Worm (Caenorhabditis elegans) whole organism, L4 larva: Measurements from ENCODE around the gene R04F11.2.

Experiments
- D1046.2 ChIP-seq: fragments of 200-800 bp; sonication (Bioruptor generic); IDR thresholded peaks from 2 replicates; pipeline ENCODE4 v1.3.6; 2022; ENCODE audit warnings: missing genetic modification characterization, missing compliant biosample characterization
- F44E2.7 ChIP-seq: fragments of 200-800 bp; sonication (Bioruptor generic); IDR thresholded peaks from 2 replicates; pipeline ENCODE4 v2.1.2; 2022; ENCODE audit warnings: missing genetic modification characterization, missing compliant biosample characterization
- R02D3.7 ChIP-seq: fragments of 150-350 bp; sonication (generic microtip); optimal IDR thresholded peaks from 3 replicates; lab custom pipeline; 2014; ENCODE audit warnings: missing biosample characterization, missing genetic modification characterization
- Y105C5A.15 ChIP-seq: fragments of 200-800 bp; sonication (Bioruptor generic); IDR thresholded peaks from 2 replicates; pipeline ENCODE4 v1.3.6; 2022; ENCODE audit warnings: missing genetic modification characterization, missing compliant biosample characterization
- Y48G9A.11 ChIP-seq: fragments of 200-800 bp; sonication (Bioruptor generic); IDR thresholded peaks from 2 replicates; pipeline ENCODE4 v1.3.6; 2022; ENCODE audit warnings: missing genetic modification reagents, missing genetic modification characterization, missing compliant biosample characterization
- aha-1 ChIP-seq: fragments of 150-350 bp; peaks from one replicate; lab custom pipeline; 2014; ENCODE audit warnings: missing biosample characterization, missing genetic modification characterization
- ama-1 ChIP-seq: fragments of 150-350 bp; optimal IDR thresholded peaks from 2 replicates; lab custom pipeline; 2014; ENCODE audit warnings: inconsistent platforms, mixed read lengths
- arid-1 ChIP-seq: fragments of 200-800 bp; sonication (Bioruptor generic); conservative IDR thresholded peaks from 2 replicates; pipeline ENCODE4 v1.3.6; 2022; ENCODE audit warnings: missing genetic modification reagents, missing genetic modification characterization, missing compliant biosample characterization
- attf-4 ChIP-seq: sonication (generic microtip); optimal IDR thresholded peaks from 3 replicates; lab custom pipeline; 2017; ENCODE audit warnings: missing biosample characterization, missing genetic modification characterization
- ceh-28 ChIP-seq: fragments of 150-350 bp; optimal IDR thresholded peaks from 2 replicates; lab custom pipeline; 2014; ENCODE audit warnings: missing biosample characterization, missing genetic modification reagents, missing genetic modification characterization
- ceh-62 ChIP-seq: sonication (generic microtip); optimal IDR thresholded peaks from 2 replicates; lab custom pipeline; 2017; ENCODE audit warnings: missing biosample characterization, missing genetic modification characterization
- ceh-82 ChIP-seq: sonication (generic microtip); optimal IDR thresholded peaks from 2 replicates; lab custom pipeline; 2017; ENCODE audit warnings: missing biosample characterization, missing genetic modification characterization
- daf-16 ChIP-seq, 3 experiments: sonication (generic microtip); optimal IDR thresholded peaks; 2 replicates each; lab custom pipeline; 2016 to 2017; ENCODE audit warnings: missing genetic modification characterization in 3 of 3, missing genetic modification reagents in 3 of 3, mild to moderate bottlenecking in 2 of 3, missing compliant biosample characterization in 2 of 3, missing biosample characterization in 1 of 3, moderate library complexity in 1 of 3
- dpl-1 ChIP-seq: fragments of 150-350 bp; optimal IDR thresholded peaks from 2 replicates; lab custom pipeline; 2014; ENCODE audit warnings: missing biosample characterization, missing genetic modification reagents, missing genetic modification characterization
- dve-1 ChIP-seq: sonication (generic microtip); optimal IDR thresholded peaks from 2 replicates; lab custom pipeline; 2017; ENCODE audit warnings: antibody characterized with exemption, mild to moderate bottlenecking, missing genetic modification characterization, missing compliant biosample characterization; ENCODE audit not compliant: insufficient read depth
- egl-27 ChIP-seq: sonication (generic microtip); optimal IDR thresholded peaks from 3 replicates; lab custom pipeline; 2017; ENCODE audit warnings: missing biosample characterization, missing genetic modification reagents, missing genetic modification characterization
- egl-43 ChIP-seq: fragments of 200-800 bp; sonication (Bioruptor generic); IDR thresholded peaks from 2 replicates; pipeline ENCODE4 v1.3.6; 2022; ENCODE audit warnings: missing genetic modification reagents, missing genetic modification characterization, missing compliant biosample characterization
- hlh-11 ChIP-seq: fragments of 200-800 bp; sonication (Bioruptor generic); optimal IDR thresholded peaks from 2 replicates; lab custom pipeline; 2018; ENCODE audit warnings: mild to moderate bottlenecking, missing genetic modification characterization, missing compliant biosample characterization
- hlh-30 ChIP-seq: sonication (generic microtip); optimal IDR thresholded peaks from 2 replicates; lab custom pipeline; 2017; ENCODE audit warnings: antibody characterized with exemption, mild to moderate bottlenecking, missing genetic modification characterization, missing compliant biosample characterization; ENCODE audit not compliant: insufficient read depth
- lin-1 ChIP-seq: fragments of 200-800 bp; sonication (Bioruptor generic); IDR thresholded peaks from 2 replicates; pipeline ENCODE4 v1.3.6; 2022; ENCODE audit warnings: missing genetic modification reagents, missing genetic modification characterization, missing compliant biosample characterization
- lin-13 ChIP-seq: fragments of 150-350 bp; optimal IDR thresholded peaks from 2 replicates; lab custom pipeline; 2014; ENCODE audit warnings: missing biosample characterization, missing genetic modification reagents, missing genetic modification characterization
- lin-38 ChIP-seq: fragments of 200-800 bp; sonication (Bioruptor generic); IDR thresholded peaks from 2 replicates; pipeline ENCODE4 v1.3.6; 2022; ENCODE audit warnings: missing genetic modification reagents, missing genetic modification characterization, missing compliant biosample characterization
- lin-39 ChIP-seq: fragments of 150-350 bp; optimal IDR thresholded peaks from 2 replicates; lab custom pipeline; 2014; ENCODE audit warnings: missing biosample characterization, missing genetic modification reagents, missing genetic modification characterization
- lir-3 ChIP-seq: sonication (generic microtip); optimal IDR thresholded peaks from 2 replicates; lab custom pipeline; 2016; ENCODE audit warnings: mild to moderate bottlenecking, missing genetic modification characterization, missing compliant biosample characterization
- lsy-2 ChIP-seq, 2 experiments: fragments of 150-350 bp in 1 of 2; sonication (generic microtip) in 1 of 2; optimal IDR thresholded peaks; 2 replicates each; lab custom pipeline; 2014 to 2017; ENCODE audit warnings: missing biosample characterization in 2 of 2, missing genetic modification characterization in 2 of 2
- madf-5 ChIP-seq, 2 experiments: fragments of 200-800 bp; sonication (Bioruptor generic); IDR thresholded peaks; 2 replicates each; pipeline ENCODE4 v1.3.6; 2022; ENCODE audit warnings: missing compliant biosample characterization in 2 of 2, missing genetic modification characterization in 2 of 2
- mdt-29 ChIP-seq: fragments of 200-800 bp; sonication (Bioruptor generic); IDR thresholded peaks from 2 replicates; pipeline ENCODE4 v1.3.6; 2022; ENCODE audit warnings: missing genetic modification reagents, missing genetic modification characterization, missing compliant biosample characterization
- mep-1 ChIP-seq: fragments of 150-350 bp; sonication (generic microtip); optimal IDR thresholded peaks from 3 replicates; lab custom pipeline; 2014; ENCODE audit warnings: missing biosample characterization, missing genetic modification characterization
- mxl-3 ChIP-seq: fragments of 200-800 bp; sonication (Bioruptor generic); optimal IDR thresholded peaks from 2 replicates; lab custom pipeline; 2018; ENCODE audit warnings: mild to moderate bottlenecking, missing genetic modification characterization, missing compliant biosample characterization
- nhr-111 ChIP-seq: fragments of 200-800 bp; sonication (Bioruptor generic); optimal IDR thresholded peaks from 2 replicates; lab custom pipeline; 2018; ENCODE audit warnings: mild to moderate bottlenecking, missing genetic modification characterization, missing compliant biosample characterization
- nhr-28 ChIP-seq: fragments of 150-350 bp; optimal IDR thresholded peaks from 2 replicates; lab custom pipeline; 2014; ENCODE audit warnings: missing biosample characterization, missing genetic modification characterization
- nhr-41 ChIP-seq: fragments of 200-800 bp; sonication (Bioruptor generic); IDR thresholded peaks from 2 replicates; pipeline ENCODE4 v1.3.6; 2022; ENCODE audit warnings: missing genetic modification reagents, missing genetic modification characterization, missing compliant biosample characterization
- nhr-42 ChIP-seq: fragments of 200-800 bp; sonication (Bioruptor generic); IDR thresholded peaks from 2 replicates; pipeline ENCODE4 v1.3.6; 2022; ENCODE audit warnings: missing genetic modification characterization, missing compliant biosample characterization
- nhr-6 ChIP-seq: fragments of 150-350 bp; optimal IDR thresholded peaks from 2 replicates; lab custom pipeline; 2014; ENCODE audit warnings: missing biosample characterization, missing genetic modification characterization
- pqm-1 ChIP-seq: sonication (generic microtip); optimal IDR thresholded peaks from 2 replicates; lab custom pipeline; 2017; ENCODE audit warnings: missing biosample characterization, missing genetic modification characterization
- rbr-2 ChIP-seq: sonication (generic microtip); optimal IDR thresholded peaks from 2 replicates; lab custom pipeline; 2016; ENCODE audit warnings: missing genotype, missing genetic modification characterization, missing compliant biosample characterization
- set-16 ChIP-seq: fragments of 200-800 bp; sonication (Bioruptor generic); IDR thresholded peaks from 2 replicates; pipeline ENCODE4 v1.3.6; 2022; ENCODE audit warnings: missing genetic modification reagents, missing genetic modification characterization, missing compliant biosample characterization
- spr-3 ChIP-seq: fragments of 200-800 bp; sonication (Bioruptor generic); optimal IDR thresholded peaks from 2 replicates; lab custom pipeline; 2018; ENCODE audit warnings: mild to moderate bottlenecking, missing genetic modification characterization, missing compliant biosample characterization
- tag-97 ChIP-seq: fragments of 200-800 bp; sonication (Bioruptor generic); IDR thresholded peaks from 2 replicates; pipeline ENCODE4 v1.3.6; 2022; ENCODE audit warnings: missing genetic modification characterization, missing compliant biosample characterization
- tra-1 ChIP-seq: fragments of 200-800 bp; sonication (Bioruptor generic); IDR thresholded peaks from 2 replicates; pipeline ENCODE4 v1.3.6; 2022; ENCODE audit warnings: missing genetic modification reagents, missing genetic modification characterization, missing compliant biosample characterization
- unc-62 ChIP-seq, 3 experiments: fragments of 150-350 bp in 1 of 3; sonication (generic microtip); optimal IDR thresholded peaks in 2 of 3; peaks in 1 of 3; 1 replicate in 1 of 3; 2 replicates in 2 of 3; lab custom pipeline; 2014 to 2017; ENCODE audit warnings: missing biosample characterization in 3 of 3, missing genetic modification characterization in 3 of 3, missing genetic modification reagents in 3 of 3, missing genotype in 1 of 3
- zip-11 ChIP-seq: fragments of 200-800 bp; sonication (Bioruptor generic); IDR thresholded peaks from 2 replicates; pipeline ENCODE4 v1.3.6; 2022; ENCODE audit warnings: missing genetic modification characterization, missing compliant biosample characterization

The R04F11.2 gene

DNA sequence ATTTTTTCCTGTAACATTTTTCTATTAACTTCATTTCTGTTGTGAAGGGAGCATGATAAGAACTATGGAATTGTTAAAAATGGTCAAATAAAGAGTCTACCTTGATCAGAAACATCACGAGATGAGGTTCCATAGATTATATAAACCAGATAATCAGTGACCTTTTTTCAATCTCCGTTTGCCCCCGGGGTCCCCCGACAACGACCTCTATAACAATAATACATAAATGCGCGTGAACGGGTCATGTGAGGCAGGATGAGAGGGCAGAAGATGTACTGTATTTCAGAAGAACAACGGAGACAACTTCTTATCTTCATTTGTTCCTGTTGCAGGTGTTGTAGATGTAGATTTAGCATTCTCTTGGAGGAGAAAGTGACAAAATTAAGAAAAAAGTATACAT, 33.7 kb downstream of the R04F11.2 start:
- TF ChIP-seq lin-38 (GFP tag; lab: Robert Waterston, UW) (no peak), hlh-11 (tag; lab: Kevin White, UChicago) (peak; percentile 14), ceh-82 (tag; lab: Kevin White, UChicago) (no peak), ama-1 (no peak), attf-4 (tag; lab: Kevin White, UChicago) (no peak), set-16 (GFP tag; lab: Robert Waterston, UW) (no peak), nhr-28 (tag; lab: Kevin White, UChicago) (no peak), hlh-30 (tag; lab: Kevin White, UChicago) (peak; percentile 63), nhr-42 (GFP tag; lab: Robert Waterston, UW) (no peak), Y48G9A.11 (GFP tag; lab: Robert Waterston, UW) (no peak), dve-1 (tag; lab: Kevin White, UChicago) (no peak)

DNA sequence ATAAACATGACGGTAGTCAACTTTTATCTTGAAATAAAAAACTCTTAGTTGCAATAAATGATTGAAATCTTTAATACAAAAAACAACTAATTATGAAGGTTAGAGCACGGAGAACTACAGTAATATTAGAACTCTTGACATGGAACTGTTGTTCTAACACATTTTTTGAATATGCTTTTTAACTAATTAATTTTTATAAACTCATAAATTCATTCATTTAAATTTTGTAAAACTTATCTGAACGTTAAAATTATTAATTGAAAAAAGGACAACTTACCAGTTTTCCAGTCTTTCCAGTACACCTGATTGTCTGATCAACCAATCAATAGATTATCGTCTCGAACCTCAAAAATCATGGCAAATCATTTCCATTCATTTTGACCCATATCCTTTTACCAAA, 34.3 kb downstream of the R04F11.2 start, which contains the start of gene sqt-3:
TSS of gene sqt-3 (plus strand) at position 301 of the 400 bp plus-strand sequence.
- no peak for TF ChIP-seq daf-16 (GFP tag; optimal IDR thresholded peaks at IDR 0.05; lab: Kevin White, UChicago)
- no peak for TF ChIP-seq daf-16 (tag; optimal IDR thresholded peaks at IDR 0.05; lab: Kevin White, UChicago)
- no peak for TF ChIP-seq pqm-1 (tag; lab: Kevin White, UChicago)

DNA sequence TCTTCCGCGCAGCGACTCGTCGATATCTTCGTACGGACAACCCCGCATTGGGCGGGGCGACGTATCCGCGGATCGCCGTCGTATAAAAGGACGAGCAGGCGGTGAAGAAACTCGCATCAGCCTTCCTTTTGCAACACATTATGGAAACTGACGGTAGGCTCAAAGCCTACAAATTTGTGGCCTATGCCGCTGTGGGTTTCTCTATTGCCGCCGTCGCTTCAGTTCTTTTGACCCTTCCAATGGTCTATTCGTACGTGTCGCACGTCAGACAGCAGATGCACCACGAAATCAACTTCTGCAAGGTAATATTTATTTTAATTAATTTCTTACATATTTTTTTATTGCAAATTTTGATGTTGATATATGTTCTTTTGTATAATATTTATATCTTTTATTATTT, 34.7 kb downstream of the R04F11.2 start:
- TF ChIP-seq egl-43 (GFP tag; lab: Robert Waterston, UW): no peak
- TF ChIP-seq mdt-29 (GFP tag; lab: Robert Waterston, UW): no peak
- TF ChIP-seq hlh-11 (tag; lab: Kevin White, UChicago): peak; percentile 11
- TF ChIP-seq ama-1: peak; percentile 55

DNA sequence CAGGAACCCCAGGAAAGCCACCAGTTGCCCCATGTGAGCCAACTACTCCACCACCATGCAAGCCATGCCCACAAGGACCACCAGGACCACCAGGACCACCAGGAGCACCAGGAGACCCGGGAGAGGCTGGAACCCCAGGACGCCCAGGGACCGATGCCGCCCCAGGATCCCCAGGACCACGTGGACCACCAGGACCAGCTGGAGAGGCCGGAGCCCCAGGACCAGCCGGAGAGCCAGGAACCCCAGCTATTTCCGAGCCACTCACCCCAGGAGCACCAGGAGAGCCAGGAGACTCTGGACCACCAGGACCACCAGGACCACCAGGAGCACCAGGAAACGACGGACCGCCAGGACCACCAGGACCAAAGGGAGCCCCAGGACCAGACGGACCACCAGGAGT, 35.3 kb downstream of the R04F11.2 start:
- TF ChIP-seq ceh-28 (tag; lab: Kevin White, UChicago) (no peak), lir-3 (tag; lab: Kevin White, UChicago) (no peak), hlh-11 (tag; lab: Kevin White, UChicago) (peak; percentile 33), egl-27 (tag; lab: Kevin White, UChicago) (no peak), nhr-111 (GFP tag; lab: Kevin White, UChicago) (no peak), aha-1 (tag; lab: Kevin White, UChicago) (peak; percentile 79), tag-97 (GFP tag; lab: Robert Waterston, UW) (no peak), mxl-3 (GFP tag; lab: Kevin White, UChicago) (peak; percentile 32), lin-39 (no peak), lin-1 (GFP tag; lab: Robert Waterston, UW) (no peak), spr-3 (GFP tag; lab: Kevin White, UChicago) (no peak), ceh-62 (tag; lab: Kevin White, UChicago) (no peak), mep-1 (tag; lab: Kevin White, UChicago) (no peak), set-16 (GFP tag; lab: Robert Waterston, UW) (peak; percentile 99), nhr-41 (GFP tag; lab: Robert Waterston, UW) (no peak), unc-62 (GFP tag; optimal IDR thresholded peaks at IDR 0.05 in 1 of 2; lab: Kevin White, UChicago) (peak in 1 of 2 experiments; percentile 1), unc-62 (tag; optimal IDR thresholded peaks at IDR 0.05; lab: Kevin White, UChicago) (no peak), arid-1 (no peak), D1046.2 (GFP tag; lab: Robert Waterston, UW) (0 out of 2 replicates have a peak, but pooled peaks have one; percentile 24), zip-11 (GFP tag; lab: Robert Waterston, UW) (no peak), lin-13 (GFP tag; lab: Kevin White, UChicago) (no peak), nhr-6 (tag; lab: Kevin White, UChicago) (no peak), lsy-2 (tag; optimal IDR thresholded peaks at IDR 0.05; lab: Kevin White, UChicago) (no peak), madf-5 (GFP tag; IDR thresholded peaks at IDR 0.05; lab: Robert Waterston, UW) (no peak), F44E2.7 (GFP tag; lab: Robert Waterston, UW) (no peak), dpl-1 (GFP tag; lab: Kevin White, UChicago) (no peak), rbr-2 (tag; lab: Kevin White, UChicago) (no peak), tra-1 (GFP tag; lab: Robert Waterston, UW) (no peak), R02D3.7 (no peak), Y105C5A.15 (no peak), hlh-30 (tag; lab: Kevin White, UChicago) (no peak)
